Worm (Caenorhabditis elegans) whole organism, L3 larva: ENCODE results near the gene nst-1.

ENCODE experiments used
- R02D3.7 ChIP-seq: fragments of 150-350 bp; optimal IDR thresholded peaks from 2 replicates; lab custom pipeline; 2014; ENCODE audit warnings: missing biosample characterization, missing genetic modification characterization
- ZK546.5 ChIP-seq: sonication (generic microtip); optimal IDR thresholded peaks from 2 replicates; lab custom pipeline; 2017; ENCODE audit warnings: missing biosample characterization, missing genetic modification characterization
- ama-1 ChIP-seq: fragments of 150-350 bp; optimal IDR thresholded peaks from 2 replicates; lab custom pipeline; 2018
- elt-1 ChIP-seq: fragments of 150-350 bp; optimal IDR thresholded peaks from 2 replicates; lab custom pipeline; 2014; ENCODE audit warnings: missing biosample characterization, missing genetic modification characterization
- elt-2 ChIP-seq: sonication (generic microtip); optimal IDR thresholded peaks from 2 replicates; lab custom pipeline; 2016; ENCODE audit warnings: missing genetic modification reagents, mild to moderate bottlenecking, missing genetic modification characterization, missing compliant biosample characterization
- elt-3 ChIP-seq, 3 experiments: fragments of 150-350 bp in 1 of 3; sonication (generic microtip) in 2 of 3; optimal IDR thresholded peaks; 2 replicates in 2 of 3; 4 replicates in 1 of 3; lab custom pipeline; 2014 to 2017; ENCODE audit warnings: missing biosample characterization in 3 of 3, missing genetic modification characterization in 3 of 3
- fos-1 ChIP-seq: fragments of 150-350 bp; optimal IDR thresholded peaks from 2 replicates; lab custom pipeline; 2014; ENCODE audit warnings: missing biosample characterization, missing genetic modification characterization
- nfya-1 ChIP-seq: sonication (generic microtip); optimal IDR thresholded peaks from 2 replicates; lab custom pipeline; 2017; ENCODE audit warnings: missing genetic modification characterization, mild to moderate bottlenecking, missing compliant biosample characterization, antibody characterized with exemption, moderate library complexity; ENCODE audit not compliant: insufficient read depth
- nhr-12 ChIP-seq: fragments of 150-350 bp; optimal IDR thresholded peaks from 2 replicates; lab custom pipeline; 2014; ENCODE audit warnings: missing biosample characterization, missing genetic modification characterization
- nhr-237 ChIP-seq: fragments of 150-350 bp; optimal IDR thresholded peaks from 2 replicates; lab custom pipeline; 2014; ENCODE audit warnings: missing biosample characterization, missing genetic modification characterization
- nhr-76 ChIP-seq: fragments of 150-350 bp; sonication (generic microtip); optimal IDR thresholded peaks from 5 replicates; lab custom pipeline; 2014; ENCODE audit warnings: missing biosample characterization, missing genetic modification characterization
- pqm-1 ChIP-seq: fragments of 150-350 bp; optimal IDR thresholded peaks from 2 replicates; lab custom pipeline; 2017; ENCODE audit warnings: missing biosample characterization, missing genetic modification characterization, inconsistent platforms
- unc-39 ChIP-seq: sonication (generic microtip); optimal IDR thresholded peaks from 4 replicates; lab custom pipeline; 2017; ENCODE audit warnings: missing biosample characterization, missing genetic modification characterization
- ztf-11 ChIP-seq: fragments of 150-350 bp; optimal IDR thresholded peaks from 2 replicates; lab custom pipeline; 2014; ENCODE audit warnings: missing biosample characterization, missing genetic modification characterization

DNA sequence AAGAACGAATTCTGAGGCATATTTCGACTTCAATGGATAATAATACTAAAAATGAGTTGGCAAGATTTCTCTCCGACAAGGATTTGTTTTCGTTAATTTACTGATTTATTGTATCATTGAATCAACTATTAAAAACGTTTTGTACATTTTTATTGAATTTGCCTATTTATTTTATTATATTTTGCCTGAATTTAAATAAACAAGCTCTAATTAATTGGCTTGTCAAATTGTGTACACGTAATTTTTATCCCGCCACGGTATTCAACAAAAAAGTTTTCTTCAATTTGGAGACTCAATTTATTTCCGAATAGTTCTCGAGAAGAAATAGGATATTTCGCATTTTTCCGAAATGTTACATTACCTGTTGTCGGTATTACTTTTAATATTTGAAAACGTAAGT is 50.5 kb downstream of the nst-1 start, which contains the start of gene M110.7:
- TF ChIP-seq unc-39, result no peak
- TF ChIP-seq pqm-1 (tag; lab: Kevin White, UChicago), result no peak
- no peak for TF ChIP-seq elt-3 (tag; optimal IDR thresholded peaks at IDR 0.05; lab: Kevin White, UChicago)
- TF ChIP-seq elt-2 (tag; lab: Kevin White, UChicago), result no peak
- TF ChIP-seq ama-1 (lab: Kevin White, UChicago), result no peak
- TF ChIP-seq nhr-12 (tag; lab: Kevin White, UChicago), result no peak
- TF ChIP-seq nfya-1, result no peak
- no peak for TF ChIP-seq nhr-237 (tag; lab: Kevin White, UChicago)
- TF ChIP-seq R02D3.7 (tag; lab: Kevin White, UChicago), result no peak
- TF ChIP-seq elt-1 (tag; lab: Kevin White, UChicago), result no peak
- no peak for TF ChIP-seq fos-1 (tag; lab: Kevin White, UChicago)
- TF ChIP-seq ztf-11 (tag; lab: Kevin White, UChicago), result no peak
- TF ChIP-seq nhr-76, result no peak
- no peak for TF ChIP-seq ZK546.5 (tag; lab: Kevin White, UChicago)
